Worm (Caenorhabditis elegans): ENCODE results near the gene clc-3.

clc-3 gene

DNA sequence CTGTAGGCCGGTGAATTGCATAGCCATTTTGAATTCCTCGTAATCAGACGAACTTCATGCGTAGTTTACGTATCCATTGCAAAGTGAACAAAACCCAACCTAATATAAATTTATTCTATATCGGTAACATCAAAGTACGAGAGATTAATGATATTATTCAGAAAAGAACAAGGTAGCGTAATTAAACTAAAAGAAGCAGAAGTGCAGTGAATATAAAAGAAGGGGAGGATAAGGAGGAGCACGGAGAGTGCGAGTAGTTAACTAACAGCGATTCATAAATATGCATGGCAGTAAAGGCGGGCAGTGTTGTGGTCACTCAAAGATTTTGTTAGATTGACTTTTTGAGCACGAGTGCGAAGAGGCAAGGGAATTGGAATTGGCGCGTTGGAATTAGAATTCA lies at the start of gene clc-3:
clc-3 (minus strand) TSS at position 101 of the 400 bp plus-strand sequence.
- TF ChIP-seq ZK185.1 (tag; optimal IDR thresholded peaks at IDR 0.05; ENCODE audit: poor library complexity, severe bottlenecking): no peak

DNA sequence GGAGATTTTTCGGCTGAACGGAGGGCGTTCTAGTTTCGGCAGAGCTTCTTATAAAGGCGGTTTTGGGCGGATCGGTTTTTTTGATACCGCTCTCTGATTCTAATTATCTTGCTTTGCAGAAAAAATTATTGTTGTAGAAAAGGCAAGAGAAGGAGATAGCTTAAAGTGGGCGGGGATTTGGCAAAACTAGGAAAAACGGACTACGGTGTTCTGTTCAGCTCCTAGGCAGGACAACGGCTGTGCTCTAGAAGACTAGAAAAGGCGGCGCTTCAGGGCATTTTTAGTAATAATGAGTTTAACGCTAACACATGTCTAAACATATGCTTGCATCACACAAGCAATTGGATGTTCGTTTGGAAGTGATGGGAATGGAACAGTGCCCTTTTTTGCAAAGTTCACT lies 44.5 kb upstream of the clc-3 start, which contains the start of gene C04F6.7:
C04F6.7 (minus strand) TSS at position 101 of the 400 bp plus-strand sequence.
- no peak for TF ChIP-seq ztf-28 (GFP tag; IDR thresholded peaks at IDR 0.05)
- no peak for TF ChIP-seq attf-3 (GFP tag; conservative IDR thresholded peaks at IDR 0.05)
- no peak for TF ChIP-seq ccch-3 (GFP tag; optimal IDR thresholded peaks at IDR 0.05)
- TF ChIP-seq F49E8.2 (tag; optimal IDR thresholded peaks at IDR 0.05; ENCODE audit: insufficient read depth): no peak
- TF ChIP-seq nhr-27 (tag; optimal IDR thresholded peaks at IDR 0.05): no peak
- no peak for TF ChIP-seq F33H1.4 (GFP tag; IDR thresholded peaks at IDR 0.05)
- TF ChIP-seq bed-2 (GFP tag; IDR thresholded peaks at IDR 0.05): no peak
- no peak for TF ChIP-seq ama-1 (optimal IDR thresholded peaks at IDR 0.05)
- no peak for TF ChIP-seq ama-1 (GFP tag; optimal IDR thresholded peaks at IDR 0.05)
- no peak for TF ChIP-seq K12H6.12 (tag; optimal IDR thresholded peaks at IDR 0.05)
- TF ChIP-seq tlf-1 (GFP tag; optimal IDR thresholded peaks at IDR 0.05): no peak
- TF ChIP-seq lir-1 (GFP tag; conservative IDR thresholded peaks at IDR 0.05): no peak
- no peak for TF ChIP-seq snpc-1.3 (tag; optimal IDR thresholded peaks at IDR 0.05; ENCODE audit: insufficient read depth)
- no peak for TF ChIP-seq rpc-1 (optimal IDR thresholded peaks at IDR 0.05)
- no peak for TF ChIP-seq rpc-1 (tag; optimal IDR thresholded peaks at IDR 0.05)
- TF ChIP-seq nfya-2 (GFP tag; IDR thresholded peaks at IDR 0.05): no peak
- TF ChIP-seq hmg-20 (GFP tag; IDR thresholded peaks at IDR 0.05): no peak
- TF ChIP-seq ztf-25 (GFP tag; IDR thresholded peaks at IDR 0.05): no peak
- TF ChIP-seq gei-17 (GFP tag; optimal IDR thresholded peaks at IDR 0.05): no peak
- no peak for TF ChIP-seq mes-4 (tag; optimal IDR thresholded peaks at IDR 0.05)

DNA sequence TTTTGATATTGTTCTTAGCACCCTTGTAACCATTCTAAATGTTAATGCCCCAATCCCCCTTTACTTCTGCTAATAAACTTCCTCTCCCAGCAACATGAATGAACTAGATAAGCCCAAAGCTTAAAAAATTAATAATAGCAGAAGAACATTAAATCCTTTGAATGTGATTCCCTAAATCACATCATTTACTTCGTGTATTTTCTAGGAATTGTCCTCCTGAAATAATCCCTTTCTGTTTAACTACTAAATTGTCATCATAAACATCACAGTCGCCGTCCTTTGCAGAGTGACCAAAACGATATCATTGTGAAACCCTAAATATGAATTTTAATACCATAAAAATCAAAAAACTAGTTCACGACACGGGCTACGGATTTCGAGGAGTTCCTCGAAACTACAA lies 41.5 kb upstream of the clc-3 start:
- TF ChIP-seq F10E7.11 (tag; optimal IDR thresholded peaks at IDR 0.05): no peak
- TF ChIP-seq tbp1 (GFP tag; optimal IDR thresholded peaks at IDR 0.05): no peak
- no peak for TF ChIP-seq T26A5.8 (tag; optimal IDR thresholded peaks at IDR 0.05)
- TF ChIP-seq ceh-91 (GFP tag; IDR thresholded peaks at IDR 0.05): no peak
- TF ChIP-seq egl-44 (GFP tag; IDR thresholded peaks at IDR 0.05): no peak
- TF ChIP-seq madf-10 (tag; optimal IDR thresholded peaks at IDR 0.05): no peak
- no peak for TF ChIP-seq ztf-3 (GFP tag; optimal IDR thresholded peaks at IDR 0.05)
- no peak for TF ChIP-seq fkh-3 (tag; optimal IDR thresholded peaks at IDR 0.05)
- TF ChIP-seq ccch-3 (GFP tag; optimal IDR thresholded peaks at IDR 0.05): no peak
- TF ChIP-seq ceh-27 (GFP tag; optimal IDR thresholded peaks at IDR 0.05): no peak
- no peak for TF ChIP-seq mxl-1 (tag; optimal IDR thresholded peaks at IDR 0.05)
- no peak for TF ChIP-seq gei-17 (GFP tag; optimal IDR thresholded peaks at IDR 0.05)
- no peak for TF ChIP-seq dpff-1 (tag; optimal IDR thresholded peaks at IDR 0.05)
- no peak for TF ChIP-seq egrh-3 (GFP tag; IDR thresholded peaks at IDR 0.05)
- no peak for TF ChIP-seq ceh-100 (GFP tag; IDR thresholded peaks at IDR 0.05)
- TF ChIP-seq ztf-18 (tag; optimal IDR thresholded peaks at IDR 0.05): no peak
- no peak for TF ChIP-seq B0336.3 (GFP tag; IDR thresholded peaks at IDR 0.05)
- no peak for TF ChIP-seq attf-3 (GFP tag; conservative IDR thresholded peaks at IDR 0.05)

DNA sequence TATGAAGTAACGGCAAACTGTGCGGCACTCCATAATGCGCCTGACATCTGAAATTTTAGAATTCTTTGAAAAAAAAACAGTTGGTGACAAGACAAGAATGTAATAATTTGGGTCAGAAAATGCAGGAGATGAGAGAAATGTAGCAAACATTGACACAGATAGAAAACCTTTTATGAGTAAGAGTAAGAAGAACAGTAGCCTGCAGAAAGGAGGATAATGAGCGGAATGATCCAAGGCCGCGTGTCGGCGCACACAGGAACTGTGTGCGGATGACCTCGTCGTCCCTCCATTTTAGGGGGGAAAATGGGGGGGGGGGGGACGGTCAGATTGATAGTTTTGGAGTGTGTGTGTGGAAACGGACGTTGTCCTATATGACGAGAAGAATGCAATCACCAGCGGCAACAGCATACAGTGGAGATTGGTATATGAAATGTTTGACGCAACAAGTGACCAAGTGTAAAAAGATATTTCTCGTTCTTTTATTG lies 40.2 kb upstream of the clc-3 start, which contains the start of gene dhs-27:
dhs-27 (minus strand) TSS at position 51 of the 485 bp plus-strand sequence.
- TF ChIP-seq D2030.7 (GFP tag; IDR thresholded peaks at IDR 0.05): no peak
- TF ChIP-seq F23B12.7 (tag; optimal IDR thresholded peaks at IDR 0.05; ENCODE audit: insufficient read depth): no peak
- no peak for TF ChIP-seq bed-1 (GFP tag; IDR thresholded peaks at IDR 0.05)
- TF ChIP-seq Y53G8AR.9 (GFP tag; conservative IDR thresholded peaks at IDR 0.05): no peak
- TF ChIP-seq T26A5.8 (tag; optimal IDR thresholded peaks at IDR 0.05): no peak
- TF ChIP-seq snpc-1.3 (tag; optimal IDR thresholded peaks at IDR 0.05; ENCODE audit: insufficient read depth): no peak
- TF ChIP-seq nhr-120 (GFP tag; IDR thresholded peaks at IDR 0.05): no peak
- TF ChIP-seq F33H1.4 (GFP tag; IDR thresholded peaks at IDR 0.05): no peak
- no peak for TF ChIP-seq Y79H2A.3 (GFP tag; conservative IDR thresholded peaks at IDR 0.05)
- no peak for TF ChIP-seq ccch-3 (GFP tag; optimal IDR thresholded peaks at IDR 0.05)
- TF ChIP-seq him-1 (tag; optimal IDR thresholded peaks at IDR 0.05): no peak
- no peak for TF ChIP-seq akir-1 (GFP tag; optimal IDR thresholded peaks at IDR 0.05)
- no peak for TF ChIP-seq F49E8.2 (tag; optimal IDR thresholded peaks at IDR 0.05; ENCODE audit: insufficient read depth)
- no peak for TF ChIP-seq lin-54 (GFP tag; optimal IDR thresholded peaks at IDR 0.05)
- no peak for TF ChIP-seq C06A6.2 (GFP tag; conservative IDR thresholded peaks at IDR 0.05)
